Worm (Caenorhabditis elegans) whole organism, L1 larva: ENCODE measurements around the gene cal-7.

Source experiments
- C04F5.9 ChIP-seq: sonication (generic microtip); optimal IDR thresholded peaks from 2 replicates; lab custom pipeline; 2016; ENCODE audit warnings: missing genetic modification characterization, missing compliant biosample characterization
- C34B4.2 ChIP-seq: sonication (generic microtip); optimal IDR thresholded peaks from 2 replicates; lab custom pipeline; 2017; ENCODE audit warnings: mild to moderate bottlenecking, missing genetic modification characterization, missing compliant biosample characterization
- Y116A8C.19 ChIP-seq: sonication (generic microtip); optimal IDR thresholded peaks from 2 replicates; lab custom pipeline; 2016; ENCODE audit warnings: missing compliant biosample characterization, missing genetic modification characterization, borderline replicate concordance
- aha-1 ChIP-seq: fragments of 150-350 bp; optimal IDR thresholded peaks from 2 replicates; lab custom pipeline; 2014; ENCODE audit warnings: missing biosample characterization, missing genetic modification characterization
- aly-2 ChIP-seq: fragments of 150-350 bp; optimal IDR thresholded peaks from 2 replicates; lab custom pipeline; 2014; ENCODE audit warnings: missing biosample characterization, missing genetic modification characterization
- ceh-8 ChIP-seq: fragments of 200-800 bp; sonication (Bioruptor generic); optimal IDR thresholded peaks from 2 replicates; lab custom pipeline; 2018; ENCODE audit warnings: mild to moderate bottlenecking, missing genetic modification characterization, moderate library complexity, missing compliant biosample characterization
- ceh-82 ChIP-seq, 3 experiments: fragments of 150-350 bp in 1 of 3; sonication (generic microtip) in 2 of 3; optimal IDR thresholded peaks; 2 replicates each; lab custom pipeline; 2014 to 2017; ENCODE audit warnings: missing biosample characterization in 3 of 3, missing genetic modification characterization in 3 of 3
- ceh-90 ChIP-seq: sonication (generic microtip); optimal IDR thresholded peaks from 2 replicates; lab custom pipeline; 2016; ENCODE audit warnings: missing genetic modification characterization, missing compliant biosample characterization
- ces-1 ChIP-seq: fragments of 150-350 bp; optimal IDR thresholded peaks from 2 replicates; lab custom pipeline; 2014; ENCODE audit warnings: missing biosample characterization, missing genetic modification reagents, missing genetic modification characterization
- dpl-1 ChIP-seq, 3 experiments: fragments of 150-350 bp in 2 of 3; sonication (generic microtip) in 1 of 3; optimal IDR thresholded peaks; 2 replicates each; lab custom pipeline; 2014 to 2017; ENCODE audit warnings: missing biosample characterization in 3 of 3, missing genetic modification characterization in 3 of 3, missing genetic modification reagents in 3 of 3
- efl-1 ChIP-seq, 4 experiments: fragments of 150-350 bp; optimal IDR thresholded peaks in 3 of 4; peaks in 1 of 4; 1 replicate in 1 of 4; 2 replicates in 3 of 4; lab custom pipeline; 2014; ENCODE audit warnings: missing biosample characterization in 2 of 4, missing genetic modification characterization in 2 of 4, missing genetic modification reagents in 2 of 4
- egl-13 ChIP-seq: sonication (generic microtip); optimal IDR thresholded peaks from 2 replicates; lab custom pipeline; 2016; ENCODE audit warnings: missing genotype, missing genetic modification reagents, missing genetic modification characterization, missing compliant biosample characterization
- elt-2 ChIP-seq: sonication (generic microtip); optimal IDR thresholded peaks from 2 replicates; lab custom pipeline; 2016; ENCODE audit warnings: missing genetic modification characterization, mild to moderate bottlenecking, inconsistent platforms, missing compliant biosample characterization, missing genetic modification reagents
- fkh-4 ChIP-seq: sonication (generic microtip); optimal IDR thresholded peaks from 2 replicates; lab custom pipeline; 2016; ENCODE audit warnings: missing compliant biosample characterization, missing genetic modification characterization, borderline replicate concordance
- fkh-8 ChIP-seq: sonication (generic microtip); optimal IDR thresholded peaks from 2 replicates; lab custom pipeline; 2016; ENCODE audit warnings: mild to moderate bottlenecking, missing genetic modification characterization, missing compliant biosample characterization
- fos-1 ChIP-seq: fragments of 150-350 bp; optimal IDR thresholded peaks from 2 replicates; lab custom pipeline; 2014; ENCODE audit warnings: missing biosample characterization, missing genetic modification characterization
- hpl-2 ChIP-seq: fragments of 150-350 bp; optimal IDR thresholded peaks from 2 replicates; lab custom pipeline; 2014; ENCODE audit warnings: missing biosample characterization, missing genetic modification reagents, missing genetic modification characterization
- irx-1 ChIP-seq: sonication (generic microtip); optimal IDR thresholded peaks from 2 replicates; lab custom pipeline; 2016; ENCODE audit warnings: missing genetic modification characterization, missing compliant biosample characterization
- isw-1 ChIP-seq: fragments of 200-800 bp; sonication (Bioruptor generic); IDR thresholded peaks from 2 replicates; pipeline ENCODE4 v1.3.6; 2022; ENCODE audit warnings: missing genetic modification characterization, missing compliant biosample characterization
- jun-1 ChIP-seq: fragments of 150-350 bp; optimal IDR thresholded peaks from 2 replicates; lab custom pipeline; 2014; ENCODE audit warnings: missing biosample characterization, missing genetic modification reagents, missing genetic modification characterization
- lin-13 ChIP-seq: fragments of 150-350 bp; optimal IDR thresholded peaks from 2 replicates; lab custom pipeline; 2014; ENCODE audit warnings: missing biosample characterization, missing genetic modification reagents, missing genetic modification characterization
- lin-14 ChIP-seq: fragments of 200-800 bp; sonication (Bioruptor generic); optimal IDR thresholded peaks from 2 replicates; lab custom pipeline; 2018; ENCODE audit warnings: mild to moderate bottlenecking, missing genetic modification characterization, moderate library complexity, missing compliant biosample characterization
- lin-39 ChIP-seq: fragments of 150-350 bp; optimal IDR thresholded peaks from 2 replicates; lab custom pipeline; 2014; ENCODE audit warnings: missing biosample characterization, missing genetic modification reagents, missing genetic modification characterization
- lsy-2 ChIP-seq, 2 experiments: fragments of 150-350 bp; optimal IDR thresholded peaks; 2 replicates each; lab custom pipeline; 2014; ENCODE audit warnings: missing biosample characterization in 2 of 2, missing genetic modification characterization in 2 of 2
- mep-1 ChIP-seq: fragments of 150-350 bp; optimal IDR thresholded peaks from 2 replicates; lab custom pipeline; 2014; ENCODE audit warnings: missing biosample characterization, missing genetic modification characterization
- nhr-12 ChIP-seq: sonication (generic microtip); optimal IDR thresholded peaks from 2 replicates; lab custom pipeline; 2017; ENCODE audit warnings: missing biosample characterization, missing genetic modification characterization
- nhr-19 ChIP-seq: fragments of 200-800 bp; sonication (Bioruptor generic); conservative IDR thresholded peaks from 2 replicates; pipeline ENCODE4 v1.3.6; 2022; ENCODE audit warnings: missing genetic modification characterization, missing compliant biosample characterization
- nhr-237 ChIP-seq: fragments of 150-350 bp; optimal IDR thresholded peaks from 2 replicates; lab custom pipeline; 2014; ENCODE audit warnings: missing biosample characterization, missing genetic modification characterization
- nhr-77 ChIP-seq: fragments of 150-350 bp; optimal IDR thresholded peaks from 2 replicates; lab custom pipeline; 2014; ENCODE audit warnings: missing biosample characterization, missing genetic modification characterization
- nhr-84 ChIP-seq: sonication (generic microtip); optimal IDR thresholded peaks from 2 replicates; lab custom pipeline; 2017; ENCODE audit warnings: missing biosample characterization, missing genetic modification characterization
- nhr-85 ChIP-seq: sonication (generic microtip); peaks from one replicate; lab custom pipeline; 2016; ENCODE audit warnings: missing genetic modification characterization, inconsistent platforms, missing compliant biosample characterization
- pag-3 ChIP-seq: sonication (generic microtip); optimal IDR thresholded peaks from 2 replicates; lab custom pipeline; 2017; ENCODE audit warnings: missing genetic modification characterization, mild to moderate bottlenecking, missing compliant biosample characterization, antibody characterized with exemption, borderline replicate concordance; ENCODE audit not compliant: insufficient read depth
- pax-3 ChIP-seq: fragments of 200-800 bp; sonication (Bioruptor generic); optimal IDR thresholded peaks from 2 replicates; lab custom pipeline; 2018; ENCODE audit warnings: mild to moderate bottlenecking, missing genetic modification characterization, moderate library complexity, missing compliant biosample characterization
- rnt-1 ChIP-seq: sonication (generic microtip); optimal IDR thresholded peaks from 2 replicates; lab custom pipeline; 2016; ENCODE audit warnings: mild to moderate bottlenecking, missing genetic modification characterization, moderate library complexity, missing compliant biosample characterization
- snu-23 ChIP-seq: sonication (generic microtip); optimal IDR thresholded peaks from 2 replicates; lab custom pipeline; 2016; ENCODE audit warnings: missing genetic modification characterization, missing compliant biosample characterization
- sox-4 ChIP-seq: sonication (generic microtip); optimal IDR thresholded peaks from 2 replicates; lab custom pipeline; 2016; ENCODE audit warnings: missing genetic modification characterization, missing compliant biosample characterization
- sptf-1 ChIP-seq: fragments of 150-350 bp; optimal IDR thresholded peaks from 2 replicates; lab custom pipeline; 2014; ENCODE audit warnings: missing biosample characterization, missing genetic modification characterization
- sup-37 ChIP-seq: fragments of 200-800 bp; sonication (Bioruptor generic); optimal IDR thresholded peaks from 2 replicates; lab custom pipeline; 2018; ENCODE audit warnings: mild to moderate bottlenecking, missing genetic modification characterization, missing compliant biosample characterization
- swsn-7 ChIP-seq: sonication (generic microtip); optimal IDR thresholded peaks from 2 replicates; lab custom pipeline; 2016; ENCODE audit warnings: missing genetic modification characterization, missing compliant biosample characterization
- unc-30 ChIP-seq: sonication (generic microtip); optimal IDR thresholded peaks from 2 replicates; lab custom pipeline; 2017; ENCODE audit warnings: missing biosample characterization, missing genetic modification characterization
- unc-62 ChIP-seq: fragments of 150-350 bp; optimal IDR thresholded peaks from 2 replicates; lab custom pipeline; 2014; ENCODE audit warnings: missing biosample characterization, missing genetic modification reagents, missing genetic modification characterization
- unc-86 ChIP-seq: sonication (generic microtip); optimal IDR thresholded peaks from 2 replicates; lab custom pipeline; 2016; ENCODE audit warnings: missing genetic modification characterization, missing compliant biosample characterization
- unc-98 ChIP-seq: fragments of 200-800 bp; sonication (Bioruptor generic); IDR thresholded peaks from 2 replicates; pipeline ENCODE4 v1.3.6; 2022; ENCODE audit warnings: missing genetic modification characterization, missing compliant biosample characterization
- ztf-11 ChIP-seq, 2 experiments: sonication (generic microtip); optimal IDR thresholded peaks; 2 replicates each; lab custom pipeline; 2016 to 2017; ENCODE audit warnings: missing genetic modification characterization in 2 of 2, missing biosample characterization in 1 of 2, missing compliant biosample characterization in 1 of 2
- ztf-4 ChIP-seq: fragments of 150-350 bp; optimal IDR thresholded peaks from 2 replicates; lab custom pipeline; 2014; ENCODE audit warnings: missing biosample characterization, missing genetic modification characterization

cal-7 gene

ce11 chrV:9737287-9737686 lies 3.4 kb downstream of the cal-7 start, which contains the start of gene aqp-4:
TSS of gene aqp-4 (plus strand) at chrV:9737556.
- no peak for TF ChIP-seq unc-62
- TF ChIP-seq elt-2 (tag; lab: Kevin White, UChicago), result peak; percentile 26

- peak; percentile 56 for TF ChIP-seq elt-2 (tag; lab: Kevin White, UChicago)
- no peak for TF ChIP-seq nhr-85
- no peak for TF ChIP-seq efl-1 (optimal IDR thresholded peaks at IDR 0.05; lab: Kevin White, UChicago)
- TF ChIP-seq efl-1 (GFP tag; optimal IDR thresholded peaks at IDR 0.05 in 1 of 2; lab: Kevin White, UChicago), result peak in 1 of 2 experiments; percentile 73
- TF ChIP-seq lin-13 (GFP tag; lab: Kevin White, UChicago), result no peak
Measured at ce11 chrV:9738077-9738705, 4.3 kb downstream of the cal-7 start.

ce11 chrV:9739402-9739801 lies 5.5 kb downstream of the cal-7 start, which contains the start of gene marc-1:
TSS of gene marc-1 (plus strand) at chrV:9739702.
- TF ChIP-seq C34B4.2 (no peak), nhr-19 (no peak), nhr-85 (no peak), ceh-82 (tag; optimal IDR thresholded peaks at IDR 0.05; lab: Kevin White, UChicago) (no peak), unc-98 (no peak), jun-1 (tag; lab: Kevin White, UChicago) (no peak), sup-37 (GFP tag; lab: Kevin White, UChicago) (no peak), ces-1 (GFP tag; lab: Kevin White, UChicago) (no peak), aly-2 (tag; lab: Kevin White, UChicago) (no peak), sptf-1 (no peak), isw-1 (GFP tag; lab: Robert Waterston, UW) (no peak), egl-13 (tag; lab: Kevin White, UChicago) (no peak), hpl-2 (GFP tag; lab: Kevin White, UChicago) (no peak), fos-1 (tag; lab: Kevin White, UChicago) (no peak), nhr-237 (tag; lab: Kevin White, UChicago) (no peak), ceh-8 (GFP tag; lab: Kevin White, UChicago) (no peak), fkh-8 (tag; lab: Kevin White, UChicago) (no peak), ztf-4 (tag; lab: Kevin White, UChicago) (no peak)

DNA sequence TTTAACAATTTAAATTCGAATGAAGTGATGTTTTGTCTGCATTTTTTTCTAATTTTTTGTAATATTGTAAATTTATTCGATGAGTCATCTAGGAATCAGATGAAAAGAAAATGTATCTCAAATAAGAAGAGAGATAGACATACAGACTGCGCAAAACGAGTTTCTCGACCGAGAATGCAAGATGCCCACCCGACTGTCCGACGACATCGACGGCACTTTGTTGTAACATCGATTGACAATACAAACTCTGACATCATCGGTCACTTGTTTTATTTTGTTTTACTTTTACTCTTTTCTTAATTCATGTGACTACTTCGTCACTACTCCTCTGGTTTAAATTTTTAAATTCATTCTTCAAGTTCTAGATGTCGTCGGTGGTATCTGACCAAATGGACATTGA lies 7.0 kb downstream of the cal-7 start, which contains the start of gene sta-2:
Gene sta-2 (plus strand): TSS at position 349 of the 400 bp plus-strand sequence.
- no peak for TF ChIP-seq aha-1
- no peak for TF ChIP-seq aly-2 (tag; lab: Kevin White, UChicago)
- TF ChIP-seq irx-1 (tag; lab: Kevin White, UChicago), result no peak
- no peak for TF ChIP-seq pax-3 (tag; lab: Kevin White, UChicago)
- no peak for TF ChIP-seq sox-4 (tag; lab: Kevin White, UChicago)
- peak in 1 of 2 experiments; percentile 48 for TF ChIP-seq lsy-2 (tag; optimal IDR thresholded peaks at IDR 0.05; lab: Kevin White, UChicago)
- no peak for TF ChIP-seq unc-86 (tag; lab: Kevin White, UChicago)
- no peak for TF ChIP-seq unc-30 (tag; lab: Kevin White, UChicago)
- no peak for TF ChIP-seq Y116A8C.19 (tag; lab: Kevin White, UChicago)
- no peak for TF ChIP-seq nhr-12 (tag; lab: Kevin White, UChicago)
- TF ChIP-seq lin-13 (GFP tag; lab: Kevin White, UChicago), result no peak
- TF ChIP-seq C34B4.2, result no peak
- TF ChIP-seq swsn-7 (tag; lab: Kevin White, UChicago), result no peak
- TF ChIP-seq nhr-237 (tag; lab: Kevin White, UChicago), result no peak
- TF ChIP-seq nhr-77 (tag; lab: Kevin White, UChicago), result no peak
- no peak for TF ChIP-seq lin-39 (tag; lab: Kevin White, UChicago)
- TF ChIP-seq isw-1 (GFP tag; lab: Robert Waterston, UW), result no peak
- TF ChIP-seq nhr-84, result no peak
- TF ChIP-seq ceh-8 (GFP tag; lab: Kevin White, UChicago), result no peak
- TF ChIP-seq ceh-90, result no peak
- no peak for TF ChIP-seq unc-98
- TF ChIP-seq jun-1 (tag; lab: Kevin White, UChicago), result no peak
- TF ChIP-seq rnt-1 (tag; lab: Kevin White, UChicago), result no peak
- TF ChIP-seq dpl-1 (GFP tag; optimal IDR thresholded peaks at IDR 0.05; lab: Kevin White, UChicago), result no peak
- TF ChIP-seq ztf-11 (tag; optimal IDR thresholded peaks at IDR 0.05; lab: Kevin White, UChicago), result no peak
- TF ChIP-seq mep-1 (tag; lab: Kevin White, UChicago), result no peak
- no peak for TF ChIP-seq pag-3 (tag; lab: Kevin White, UChicago)
- peak; percentile 66 for TF ChIP-seq snu-23
- no peak for TF ChIP-seq fkh-4 (tag; lab: Kevin White, UChicago)
- TF ChIP-seq nhr-85, result peak; percentile 93
- TF ChIP-seq sup-37 (GFP tag; lab: Kevin White, UChicago), result no peak
- peak; percentile 69 for TF ChIP-seq lin-14 (GFP tag; lab: Kevin White, UChicago)
- TF ChIP-seq C04F5.9 (tag; lab: Kevin White, UChicago), result no peak
- no peak for TF ChIP-seq ces-1 (GFP tag; lab: Kevin White, UChicago)
